Fruit fly (Drosophila melanogaster) whole organism, prepupa: ENCODE results near the gene Pez.
A peak's percentile ranks its signal among the peaks of the same experiment; 100 is the strongest.

Experiments used
- Blimp-1 ChIP-seq: fragments of 200-800 bp; sonication (Bioruptor generic); optimal IDR thresholded peaks from 3 replicates; lab custom pipeline; 2017; ENCODE audit warnings: missing biosample characterization, missing genetic modification characterization, mild to moderate bottlenecking, moderate library complexity, missing genetic modification reagents
- CG10669 ChIP-seq: fragments of 200-800 bp; sonication (Bioruptor generic); optimal IDR thresholded peaks from 3 replicates; lab custom pipeline; 2018; ENCODE audit warnings: missing biosample characterization, mild to moderate bottlenecking, missing genetic modification characterization, moderate library complexity
- CG15336 ChIP-seq: fragments of 200-800 bp; sonication (Bioruptor generic); IDR thresholded peaks from 2 replicates; pipeline ENCODE4 v1.3.6; 2022; ENCODE audit warnings: missing biosample characterization, missing genetic modification characterization
- CG1621 ChIP-seq: fragments of 200-800 bp; sonication (Bioruptor generic); optimal IDR thresholded peaks from 3 replicates; lab custom pipeline; 2018; ENCODE audit warnings: missing biosample characterization, mild to moderate bottlenecking, missing genetic modification characterization
- CG16779 ChIP-seq: fragments of 200-800 bp; sonication (Bioruptor generic); optimal IDR thresholded peaks from 3 replicates; lab custom pipeline; 2017; ENCODE audit warnings: missing biosample characterization, mild to moderate bottlenecking, missing genetic modification characterization
- CG31627 ChIP-seq: fragments of 200-800 bp; sonication (Bioruptor generic); optimal IDR thresholded peaks from 3 replicates; lab custom pipeline; 2016; ENCODE audit warnings: missing biosample characterization, missing genetic modification characterization
- CG32006 ChIP-seq: fragments of 200-800 bp; sonication (Bioruptor generic); optimal IDR thresholded peaks from 3 replicates; lab custom pipeline; 2017; ENCODE audit warnings: missing biosample characterization, mild to moderate bottlenecking, missing genetic modification characterization
- CG3919 ChIP-seq: fragments of 200-800 bp; sonication (Bioruptor generic); optimal IDR thresholded peaks from 3 replicates; lab custom pipeline; 2016; ENCODE audit warnings: missing biosample characterization, missing genetic modification characterization
- CG4318 ChIP-seq: fragments of 200-800 bp; sonication (Bioruptor generic); optimal IDR thresholded peaks from 3 replicates; lab custom pipeline; 2017; ENCODE audit warnings: missing biosample characterization, mild to moderate bottlenecking, missing genetic modification characterization
- CG6792 ChIP-seq: fragments of 200-800 bp; sonication (Bioruptor generic); optimal IDR thresholded peaks from 3 replicates; lab custom pipeline; 2016; ENCODE audit warnings: missing biosample characterization, missing genetic modification characterization
- CG6854 ChIP-seq: fragments of 200-800 bp; sonication (Bioruptor generic); optimal IDR thresholded peaks from 2 replicates; lab custom pipeline; 2017; ENCODE audit warnings: missing biosample characterization, mild to moderate bottlenecking, missing genetic modification characterization
- CG7368 ChIP-seq: fragments of 200-800 bp; sonication (Bioruptor generic); optimal IDR thresholded peaks from 3 replicates; lab custom pipeline; 2016; ENCODE audit warnings: missing biosample characterization, missing genetic modification characterization
- CG8119 ChIP-seq: fragments of 200-800 bp; sonication (Bioruptor generic); IDR thresholded peaks from 3 replicates; pipeline ENCODE4 v1.3.6; 2022; ENCODE audit warnings: missing biosample characterization, missing genetic modification characterization
- CG8319 ChIP-seq: fragments of 200-800 bp; sonication (Bioruptor generic); optimal IDR thresholded peaks from 3 replicates; lab custom pipeline; 2016; ENCODE audit warnings: missing biosample characterization, missing genetic modification characterization
- Eip75B ChIP-seq: fragments of 200-800 bp; sonication (Bioruptor generic); optimal IDR thresholded peaks from 3 replicates; lab custom pipeline; 2016; ENCODE audit warnings: missing biosample characterization, missing genetic modification characterization
- Ets96B ChIP-seq: fragments of 200-800 bp; optimal IDR thresholded peaks from 2 replicates; lab custom pipeline; 2019; ENCODE audit warnings: missing biosample characterization, mild to moderate bottlenecking, missing genetic modification characterization, moderate library complexity
- Gug ChIP-seq: fragments of 200-800 bp; sonication (Bioruptor generic); IDR thresholded peaks from 2 replicates; pipeline ENCODE4 v1.3.6; 2022; ENCODE audit warnings: missing biosample characterization, missing genetic modification characterization
- Hr38 ChIP-seq: sonication (Bioruptor generic); optimal IDR thresholded peaks from 2 replicates; lab custom pipeline; 2016; ENCODE audit warnings: missing biosample characterization, missing genetic modification characterization
- Hr39 ChIP-seq: fragments of 200-800 bp; sonication (Bioruptor generic); optimal IDR thresholded peaks from 2 replicates; lab custom pipeline; 2016; ENCODE audit warnings: missing biosample characterization, missing genetic modification characterization
- Hr4 ChIP-seq: fragments of 200-800 bp; sonication (Bioruptor generic); optimal IDR thresholded peaks from 3 replicates; lab custom pipeline; 2016; ENCODE audit warnings: missing biosample characterization, missing genetic modification characterization
- Lpt ChIP-seq: fragments of 200-800 bp; sonication (Bioruptor generic); optimal IDR thresholded peaks from 3 replicates; lab custom pipeline; 2016; ENCODE audit warnings: missing biosample characterization, missing genetic modification characterization
- Met ChIP-seq: fragments of 200-800 bp; sonication (Bioruptor generic); optimal IDR thresholded peaks from 3 replicates; lab custom pipeline; 2016; ENCODE audit warnings: missing biosample characterization, missing genetic modification characterization
- Sox102F ChIP-seq: fragments of 200-800 bp; sonication (Bioruptor generic); optimal IDR thresholded peaks from 2 replicates; lab custom pipeline; 2016; ENCODE audit warnings: missing biosample characterization, mild to moderate bottlenecking, missing genetic modification characterization
- Sox15 ChIP-seq: fragments of 200-800 bp; sonication (Bioruptor generic); optimal IDR thresholded peaks from 3 replicates; lab custom pipeline; 2016; ENCODE audit warnings: missing biosample characterization, missing genetic modification characterization
- achi ChIP-seq: fragments of 200-800 bp; sonication (Bioruptor generic); optimal IDR thresholded peaks from 3 replicates; lab custom pipeline; 2016; ENCODE audit warnings: missing biosample characterization, missing genetic modification characterization
- acj6 ChIP-seq: fragments of 200-800 bp; sonication (Bioruptor generic); optimal IDR thresholded peaks from 3 replicates; lab custom pipeline; 2016; ENCODE audit warnings: missing biosample characterization, missing genetic modification characterization
- eg ChIP-seq: fragments of 200-800 bp; sonication (Bioruptor generic); IDR thresholded peaks from 3 replicates; pipeline ENCODE4 v1.3.6; 2022; ENCODE audit warnings: missing biosample characterization, missing genetic modification characterization
- fd59A ChIP-seq: fragments of 200-800 bp; sonication (Bioruptor generic); optimal IDR thresholded peaks from 2 replicates; lab custom pipeline; 2017; ENCODE audit warnings: missing biosample characterization, mild to moderate bottlenecking, missing genetic modification characterization, missing genetic modification reagents
- lz ChIP-seq: fragments of 200-800 bp; sonication (Bioruptor generic); optimal IDR thresholded peaks from 3 replicates; lab custom pipeline; 2016; ENCODE audit warnings: missing biosample characterization, missing genetic modification characterization
- net ChIP-seq: fragments of 200-800 bp; sonication (Bioruptor generic); optimal IDR thresholded peaks from 3 replicates; lab custom pipeline; 2016; ENCODE audit warnings: missing biosample characterization, missing genetic modification characterization
- pdm3 ChIP-seq: fragments of 200-800 bp; sonication (Bioruptor generic); optimal IDR thresholded peaks from 3 replicates; lab custom pipeline; 2016; ENCODE audit warnings: missing biosample characterization, missing genetic modification characterization
- ss ChIP-seq, 2 experiments: fragments of 200-800 bp; sonication (Bioruptor generic); optimal IDR thresholded peaks; 2 replicates in 1 of 2; 3 replicates in 1 of 2; lab custom pipeline; 2017 to 2018; ENCODE audit warnings: mild to moderate bottlenecking in 2 of 2, missing biosample characterization in 2 of 2, missing genetic modification characterization in 2 of 2, moderate library complexity in 1 of 2
- svp ChIP-seq: fragments of 200-800 bp; sonication (Bioruptor generic); peaks from one replicate; lab custom pipeline; 2016; ENCODE audit warnings: missing biosample characterization, missing genetic modification characterization
- topi ChIP-seq: fragments of 200-800 bp; sonication (Bioruptor generic); optimal IDR thresholded peaks from 3 replicates; lab custom pipeline; 2016; ENCODE audit warnings: missing biosample characterization, missing genetic modification characterization
- vri ChIP-seq: fragments of 200-800 bp; sonication (Bioruptor generic); optimal IDR thresholded peaks from 3 replicates; lab custom pipeline; 2016; ENCODE audit warnings: missing biosample characterization, mild to moderate bottlenecking, missing genetic modification characterization

The Pez gene

DNA sequence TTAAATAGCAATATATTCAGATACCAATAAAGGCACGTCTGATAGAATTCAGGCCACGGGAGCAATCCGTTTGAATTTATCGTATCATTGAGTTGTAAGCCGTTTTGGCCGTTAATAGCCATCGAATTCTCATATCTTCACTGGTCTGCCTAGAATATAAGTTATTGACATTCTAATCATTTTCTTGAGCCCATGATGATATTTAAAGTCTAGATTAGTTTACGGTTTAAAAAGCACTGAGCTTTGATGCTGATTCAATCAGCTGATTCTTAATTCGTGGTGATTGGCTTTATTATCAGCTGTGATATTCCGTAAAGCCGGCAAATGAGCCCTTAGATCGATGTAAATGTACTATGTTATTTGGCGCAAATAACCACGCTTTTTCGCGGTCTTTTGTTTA, 33.6 kb upstream of the Pez start, which contains the start of gene slam:
slam (plus strand) TSS at position 301 of the 400 bp plus-strand sequence.
- no peak for TF ChIP-seq ss (GFP tag; optimal IDR thresholded peaks at IDR 0.05; lab: Kevin White, UChicago)
- no peak for TF ChIP-seq eg (GFP tag; lab: Robert Waterston, UW)
- no peak for TF ChIP-seq CG3919 (GFP tag; lab: Kevin White, UChicago)
- TF ChIP-seq Hr39 (GFP tag; lab: Kevin White, UChicago), result no peak
- no peak for TF ChIP-seq Gug (GFP tag; lab: Robert Waterston, UW)
- no peak for TF ChIP-seq CG16779 (tag; lab: Kevin White, UChicago)
- TF ChIP-seq fd59A (GFP tag; lab: Kevin White, UChicago), result no peak
- TF ChIP-seq Sox102F (GFP tag; lab: Kevin White, UChicago), result no peak
- TF ChIP-seq CG6854 (GFP tag; lab: Kevin White, UChicago), result no peak
- TF ChIP-seq CG10669 (GFP tag; lab: Kevin White, UChicago), result no peak
- TF ChIP-seq CG8319 (GFP tag; lab: Kevin White, UChicago), result no peak
- no peak for TF ChIP-seq Met (GFP tag; lab: Kevin White, UChicago)
- TF ChIP-seq CG6792, result no peak
- no peak for TF ChIP-seq Eip75B (GFP tag; lab: Kevin White, UChicago)

DNA sequence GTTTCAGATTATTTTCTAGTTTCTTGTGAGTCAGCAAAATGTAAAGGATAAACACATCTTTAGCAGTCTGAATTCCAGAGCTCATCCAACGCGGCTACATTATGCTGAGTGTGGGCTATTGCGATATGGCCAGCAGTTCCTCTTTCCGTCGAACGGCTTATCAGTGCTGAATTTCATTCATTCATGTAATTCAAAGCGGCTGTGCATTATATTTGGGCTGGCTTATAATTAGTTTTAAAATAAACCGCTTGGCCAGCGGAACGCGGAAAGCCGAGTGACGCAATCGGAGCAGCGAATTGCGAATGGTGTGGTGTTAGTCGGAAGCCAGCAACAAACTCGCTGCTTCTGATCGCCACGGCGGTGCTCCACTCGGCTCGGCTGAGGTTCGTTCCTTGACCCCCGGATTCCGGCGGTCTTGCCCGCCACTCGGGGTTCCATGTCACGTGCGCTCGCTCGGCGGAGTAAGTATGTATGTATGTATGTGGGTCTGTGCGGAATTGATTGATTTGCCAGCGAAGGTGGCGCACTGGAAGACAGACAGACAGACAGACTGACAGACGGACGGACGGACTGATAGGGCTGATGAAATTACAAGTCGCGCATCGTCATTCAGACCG, 32.7 kb upstream of the Pez start:
- TF ChIP-seq CG7368 (no peak), Ets96B (tag; lab: Kevin White, UChicago) (no peak), svp (GFP tag; lab: Kevin White, UChicago) (peak; percentile 85), eg (GFP tag; lab: Robert Waterston, UW) (no peak), vri (GFP tag; lab: Kevin White, UChicago) (peak; percentile 35)
- TF ChIP-seq, all 60 proteins: peak for 2

DNA sequence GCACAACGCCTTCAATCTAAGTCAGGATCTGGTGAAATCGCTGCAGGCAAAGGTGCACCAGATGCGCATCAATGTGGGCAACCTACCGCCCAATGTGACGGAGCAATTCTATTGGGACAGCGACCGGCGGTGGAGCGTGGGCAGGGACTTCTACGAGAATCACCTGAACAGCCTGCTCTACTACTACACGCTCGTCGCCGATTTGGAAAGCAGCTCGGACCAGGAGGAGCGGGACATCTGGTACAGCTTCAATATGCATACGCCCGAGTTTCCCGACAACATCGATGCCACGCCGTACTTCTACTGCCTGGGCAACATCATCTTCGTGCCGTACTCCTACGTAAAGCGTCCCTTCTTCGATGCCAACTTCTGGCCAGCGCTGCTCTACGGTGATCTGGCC, 30.8 kb upstream of the Pez start:
- TF ChIP-seq svp (GFP tag; lab: Kevin White, UChicago), result peak; percentile 5
- TF ChIP-seq lz (GFP tag; lab: Kevin White, UChicago), result no peak
- TF ChIP-seq, all 60 proteins: peak for 1

DNA sequence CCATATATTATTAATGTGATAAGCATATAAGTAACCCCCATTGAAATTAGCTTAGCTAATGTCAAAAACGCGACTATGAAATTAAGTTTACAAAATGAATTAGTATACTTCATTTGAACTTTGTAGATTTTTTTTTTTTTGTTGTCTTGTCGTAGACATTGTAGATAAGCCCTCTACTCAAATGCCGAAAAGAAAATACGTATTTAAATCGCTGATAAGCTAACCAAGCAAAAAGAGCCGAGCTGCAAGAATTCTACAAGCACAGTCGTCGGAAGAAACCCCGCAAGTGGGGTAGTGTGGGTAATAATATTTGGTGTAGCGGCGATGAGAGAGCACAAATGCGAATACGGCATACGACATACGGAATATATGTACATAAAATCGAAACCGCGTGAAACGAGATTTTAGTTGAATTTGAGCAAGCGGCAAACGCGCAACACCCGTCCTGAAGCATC, 29.0 kb upstream of the Pez start, which contains the start of gene Nepl4:
Nepl4 (plus strand) TSS at position 405 of the 455 bp plus-strand sequence.
- TF ChIP-seq CG16779 (tag; lab: Kevin White, UChicago) (no peak), CG7368 (no peak), Gug (GFP tag; lab: Robert Waterston, UW) (no peak), pdm3 (no peak), Sox15 (GFP tag; lab: Kevin White, UChicago) (no peak), vri (GFP tag; lab: Kevin White, UChicago) (no peak), Lpt (GFP tag; lab: Kevin White, UChicago) (no peak), Hr38 (GFP tag; lab: Kevin White, UChicago) (no peak), Blimp-1 (no peak), Eip75B (GFP tag; lab: Kevin White, UChicago) (no peak), net (GFP tag; lab: Kevin White, UChicago) (no peak), CG4318 (no peak), CG31627 (no peak), topi (no peak), CG15336 (GFP tag; lab: Robert Waterston, UW) (no peak), CG32006 (GFP tag; lab: Kevin White, UChicago) (no peak), achi (no peak), CG3919 (GFP tag; lab: Kevin White, UChicago) (no peak), CG6854 (GFP tag; lab: Kevin White, UChicago) (no peak)

DNA sequence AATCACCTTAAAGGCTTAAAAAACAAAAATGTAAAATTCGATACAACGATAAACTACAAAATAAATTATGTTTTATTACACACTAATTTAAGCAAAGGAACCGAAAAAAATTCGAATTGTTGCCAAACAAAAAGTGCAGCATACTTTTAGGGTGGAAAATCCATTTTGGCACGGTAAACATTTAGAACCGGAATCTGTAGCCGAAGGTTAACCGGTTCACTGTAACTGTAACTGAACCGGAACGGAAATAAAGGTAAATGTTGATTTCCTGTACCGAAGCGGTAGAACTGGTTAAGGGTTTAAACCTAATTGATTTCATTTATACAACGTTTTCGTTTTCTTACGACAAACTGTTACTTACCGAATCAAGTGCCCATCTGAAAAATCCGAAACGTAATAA, 28.5 kb upstream of the Pez start:
- TF ChIP-seq CG16779 (tag; lab: Kevin White, UChicago) (no peak), CG1621 (tag; lab: Kevin White, UChicago) (peak; percentile 21), CG8119 (GFP tag; lab: Robert Waterston, UW) (no peak), svp (GFP tag; lab: Kevin White, UChicago) (peak; percentile 65), Hr4 (no peak), acj6 (no peak)
